Worm (Caenorhabditis elegans) whole organism, mixed stage, embryonic: ENCODE results near the gene ptl-1.

Experiments
- bed-3 ChIP-seq: fragments of 200-800 bp; sonication (Bioruptor generic); optimal IDR thresholded peaks from 3 replicates; lab custom pipeline; 2018; ENCODE audit warnings: mild to moderate bottlenecking, missing genetic modification characterization, moderate library complexity, missing compliant biosample characterization
- blmp-1 ChIP-seq: fragments of 150-350 bp; optimal IDR thresholded peaks from 2 replicates; lab custom pipeline; 2014; ENCODE audit warnings: missing biosample characterization, missing genetic modification characterization
- ceh-39 ChIP-seq: fragments of 150-350 bp; optimal IDR thresholded peaks from 2 replicates; lab custom pipeline; 2014; ENCODE audit warnings: missing biosample characterization, missing genetic modification characterization
- ceh-83 ChIP-seq: fragments of 200-800 bp; sonication (Bioruptor generic); optimal IDR thresholded peaks from 2 replicates; lab custom pipeline; 2018; ENCODE audit warnings: mild to moderate bottlenecking, missing genetic modification characterization, missing compliant biosample characterization
- ces-1 ChIP-seq: fragments of 150-350 bp; optimal IDR thresholded peaks from 2 replicates; lab custom pipeline; 2014; ENCODE audit warnings: missing biosample characterization, missing genetic modification reagents, missing genetic modification characterization
- cnd-1 ChIP-seq: fragments of 200-800 bp; sonication (Bioruptor generic); optimal IDR thresholded peaks from 2 replicates; lab custom pipeline; 2018; ENCODE audit warnings: mild to moderate bottlenecking, missing genetic modification characterization, missing compliant biosample characterization
- drap-1 ChIP-seq: fragments of 200-800 bp; sonication (Bioruptor generic); optimal IDR thresholded peaks from 3 replicates; lab custom pipeline; 2018; ENCODE audit warnings: mild to moderate bottlenecking, missing genetic modification characterization, missing compliant biosample characterization
- elt-1 ChIP-seq: sonication (generic microtip); optimal IDR thresholded peaks from 2 replicates; lab custom pipeline; 2017; ENCODE audit warnings: missing genetic modification characterization, mild to moderate bottlenecking, missing compliant biosample characterization, antibody characterized with exemption, moderate library complexity, borderline replicate concordance; ENCODE audit not compliant: insufficient read depth
- elt-3 ChIP-seq: fragments of 150-350 bp; optimal IDR thresholded peaks from 2 replicates; lab custom pipeline; 2014; ENCODE audit warnings: missing biosample characterization, missing genetic modification characterization
- flh-1 ChIP-seq: fragments of 200-800 bp; sonication (Bioruptor generic); optimal IDR thresholded peaks from 2 replicates; lab custom pipeline; 2018; ENCODE audit warnings: mild to moderate bottlenecking, missing genetic modification characterization, moderate library complexity, missing compliant biosample characterization
- ham-2 ChIP-seq: fragments of 200-800 bp; sonication (Bioruptor generic); optimal IDR thresholded peaks from 2 replicates; lab custom pipeline; 2018; ENCODE audit warnings: mild to moderate bottlenecking, missing genetic modification characterization, missing compliant biosample characterization
- hlh-1 ChIP-seq: fragments of 150-350 bp; optimal IDR thresholded peaks from 2 replicates; lab custom pipeline; 2014; ENCODE audit warnings: missing biosample characterization, missing genetic modification reagents, missing genetic modification characterization
- lin-13 ChIP-seq: fragments of 150-350 bp; optimal IDR thresholded peaks from 2 replicates; lab custom pipeline; 2014; ENCODE audit warnings: missing biosample characterization, missing genetic modification characterization
- lin-32 ChIP-seq: fragments of 200-800 bp; sonication (Bioruptor generic); optimal IDR thresholded peaks from 2 replicates; lab custom pipeline; 2018; ENCODE audit warnings: mild to moderate bottlenecking, missing genetic modification characterization, missing compliant biosample characterization
- lsy-2 ChIP-seq: fragments of 150-350 bp; optimal IDR thresholded peaks from 2 replicates; lab custom pipeline; 2014; ENCODE audit warnings: missing biosample characterization, missing genetic modification characterization
- mab-5 ChIP-seq: fragments of 150-350 bp; optimal IDR thresholded peaks from 2 replicates; lab custom pipeline; 2014; ENCODE audit warnings: missing biosample characterization, missing genetic modification characterization
- mep-1 ChIP-seq: fragments of 150-350 bp; optimal IDR thresholded peaks from 2 replicates; lab custom pipeline; 2017; ENCODE audit warnings: missing biosample characterization, missing genetic modification reagents, missing genetic modification characterization, inconsistent platforms
- mls-2 ChIP-seq: sonication (generic microtip); optimal IDR thresholded peaks from 2 replicates; lab custom pipeline; 2016; ENCODE audit warnings: mild to moderate bottlenecking, missing genetic modification characterization, moderate library complexity, missing compliant biosample characterization
- nhr-12 ChIP-seq: fragments of 150-350 bp; optimal IDR thresholded peaks from 2 replicates; lab custom pipeline; 2014; ENCODE audit warnings: missing biosample characterization, missing genetic modification characterization
- nhr-2 ChIP-seq: fragments of 150-350 bp; optimal IDR thresholded peaks from 2 replicates; lab custom pipeline; 2014; ENCODE audit warnings: missing biosample characterization, missing genetic modification characterization
- nhr-237 ChIP-seq: fragments of 150-350 bp; optimal IDR thresholded peaks from 2 replicates; lab custom pipeline; 2014; ENCODE audit warnings: missing biosample characterization, missing genetic modification characterization
- nhr-28 ChIP-seq: fragments of 150-350 bp; optimal IDR thresholded peaks from 2 replicates; lab custom pipeline; 2014; ENCODE audit warnings: missing biosample characterization, missing genetic modification characterization
- nhr-76 ChIP-seq: sonication (generic microtip); optimal IDR thresholded peaks from 2 replicates; lab custom pipeline; 2017; ENCODE audit warnings: missing biosample characterization, missing genetic modification characterization
- pha-4 ChIP-seq: fragments of 150-350 bp; optimal IDR thresholded peaks from 2 replicates; lab custom pipeline; 2018; ENCODE audit warnings: missing biosample characterization, missing genetic modification reagents, missing genetic modification characterization
- sem-2 ChIP-seq: fragments of 200-800 bp; sonication (Bioruptor generic); optimal IDR thresholded peaks from 2 replicates; lab custom pipeline; 2018; ENCODE audit warnings: mild to moderate bottlenecking, missing genetic modification characterization, missing compliant biosample characterization
- snpc-4 ChIP-seq: fragments of 150-350 bp; optimal IDR thresholded peaks from 2 replicates; lab custom pipeline; 2014; ENCODE audit warnings: missing biosample characterization, missing genetic modification characterization
- sptf-1 ChIP-seq: sonication (generic microtip); optimal IDR thresholded peaks from 2 replicates; lab custom pipeline; 2017; ENCODE audit warnings: mild to moderate bottlenecking, missing genetic modification characterization, moderate library complexity, missing compliant biosample characterization
- unc-120 ChIP-seq: sonication (generic microtip); optimal IDR thresholded peaks from 2 replicates; lab custom pipeline; 2017; ENCODE audit warnings: missing genetic modification characterization, missing compliant biosample characterization; ENCODE audit not compliant: poor library complexity, severe bottlenecking
- unc-39 ChIP-seq: fragments of 150-350 bp; optimal IDR thresholded peaks from 2 replicates; lab custom pipeline; 2014; ENCODE audit warnings: missing biosample characterization, missing genetic modification characterization
- unc-62 ChIP-seq: fragments of 150-350 bp; optimal IDR thresholded peaks from 2 replicates; lab custom pipeline; 2014; ENCODE audit warnings: missing biosample characterization, missing genetic modification reagents, missing genetic modification characterization
- zip-8 ChIP-seq: fragments of 150-350 bp; optimal IDR thresholded peaks from 2 replicates; lab custom pipeline; 2014; ENCODE audit warnings: missing biosample characterization, missing genetic modification characterization
- ztf-11 ChIP-seq: fragments of 150-350 bp; optimal IDR thresholded peaks from 2 replicates; lab custom pipeline; 2014; ENCODE audit warnings: missing biosample characterization, missing genetic modification characterization

Gene ptl-1

ce11 chrIII:764884-765283, at the start of gene ptl-1:
TSS of gene ptl-1 (plus strand) at chrIII:765184.
- TF ChIP-seq sptf-1 (tag; lab: Kevin White, UChicago) (no peak), bed-3 (GFP tag; lab: Kevin White, UChicago) (no peak), mab-5 (tag; lab: Kevin White, UChicago) (no peak), unc-120 (no peak), elt-3 (tag; lab: Kevin White, UChicago) (no peak), drap-1 (GFP tag; lab: Kevin White, UChicago) (no peak), nhr-237 (tag; lab: Kevin White, UChicago) (no peak), blmp-1 (tag; lab: Kevin White, UChicago) (no peak), ztf-11 (tag; lab: Kevin White, UChicago) (no peak), flh-1 (GFP tag; lab: Kevin White, UChicago) (no peak), lin-32 (no peak)

ce11 chrIII:724819-725218, 40.2 kb upstream of the ptl-1 start, which contains the start of gene flp-24:
TSS of gene flp-24 (plus strand) at chrIII:725119.
- TF ChIP-seq sptf-1 (tag; lab: Kevin White, UChicago) (no peak), elt-3 (tag; lab: Kevin White, UChicago) (no peak), unc-120 (no peak), drap-1 (GFP tag; lab: Kevin White, UChicago) (no peak), mep-1 (tag; lab: Kevin White, UChicago) (no peak), cnd-1 (tag; lab: Kevin White, UChicago) (no peak), unc-62 (GFP tag; lab: Kevin White, UChicago) (no peak), snpc-4 (tag; lab: Kevin White, UChicago) (no peak), bed-3 (GFP tag; lab: Kevin White, UChicago) (no peak), sem-2 (GFP tag; lab: Kevin White, UChicago) (no peak), pha-4 (tag; lab: Kevin White, UChicago) (no peak)

- TF ChIP-seq lin-32 (no peak), zip-8 (tag; lab: Kevin White, UChicago) (no peak), ceh-83 (GFP tag; lab: Kevin White, UChicago) (no peak), lsy-2 (tag; lab: Kevin White, UChicago) (no peak), nhr-76 (tag; lab: Kevin White, UChicago) (no peak), lin-13 (tag; lab: Kevin White, UChicago) (no peak), mep-1 (tag; lab: Kevin White, UChicago) (no peak), ham-2 (no peak), unc-39 (tag; lab: Kevin White, UChicago) (no peak), ztf-11 (tag; lab: Kevin White, UChicago) (no peak), nhr-12 (tag; lab: Kevin White, UChicago) (no peak), nhr-28 (tag; lab: Kevin White, UChicago) (no peak), sptf-1 (tag; lab: Kevin White, UChicago) (no peak), snpc-4 (tag; lab: Kevin White, UChicago) (no peak), mls-2 (no peak), ces-1 (GFP tag; lab: Kevin White, UChicago) (no peak), elt-3 (tag; lab: Kevin White, UChicago) (no peak), unc-120 (no peak), nhr-2 (tag; lab: Kevin White, UChicago) (no peak), ceh-39 (tag; lab: Kevin White, UChicago) (no peak)
Observed at ce11 chrIII:728074-728473, 36.9 kb upstream of the ptl-1 start.

- TF ChIP-seq mep-1 (tag; lab: Kevin White, UChicago) (no peak), bed-3 (GFP tag; lab: Kevin White, UChicago) (no peak), snpc-4 (tag; lab: Kevin White, UChicago) (no peak), ceh-39 (tag; lab: Kevin White, UChicago) (no peak), flh-1 (GFP tag; lab: Kevin White, UChicago) (no peak), ztf-11 (tag; lab: Kevin White, UChicago) (no peak), nhr-76 (tag; lab: Kevin White, UChicago) (no peak), sptf-1 (tag; lab: Kevin White, UChicago) (no peak), ces-1 (GFP tag; lab: Kevin White, UChicago) (no peak), blmp-1 (tag; lab: Kevin White, UChicago) (no peak), ham-2 (no peak), ceh-83 (GFP tag; lab: Kevin White, UChicago) (no peak)
Observed at ce11 chrIII:728694-729093, 36.3 kb upstream of the ptl-1 start.

ce11 chrIII:740382-740781, 24.6 kb upstream of the ptl-1 start, which contains the start of gene idpp-1:
TSS of gene idpp-1 (plus strand) at chrIII:740682.
- TF ChIP-seq nhr-2 (tag; lab: Kevin White, UChicago) (no peak), pha-4 (tag; lab: Kevin White, UChicago) (no peak), ces-1 (GFP tag; lab: Kevin White, UChicago) (no peak), ceh-83 (GFP tag; lab: Kevin White, UChicago) (no peak), unc-62 (GFP tag; lab: Kevin White, UChicago) (no peak), nhr-237 (tag; lab: Kevin White, UChicago) (no peak), lin-32 (no peak), mab-5 (tag; lab: Kevin White, UChicago) (no peak), elt-1 (tag; lab: Kevin White, UChicago) (no peak), sem-2 (GFP tag; lab: Kevin White, UChicago) (no peak), flh-1 (GFP tag; lab: Kevin White, UChicago) (no peak), hlh-1 (tag; lab: Kevin White, UChicago) (no peak), ham-2 (no peak), mep-1 (tag; lab: Kevin White, UChicago) (no peak), nhr-76 (tag; lab: Kevin White, UChicago) (no peak)
- TF ChIP-seq, all 35 proteins: peak for 0
